Worm (Caenorhabditis elegans) whole organism, L2 larva: Measurements from ENCODE around the gene cyp-32B1.
A peak's percentile ranks its signal among the peaks of the same experiment; 100 is the strongest.

ENCODE experiments used
- C34F6.9 ChIP-seq: fragments of 150-350 bp; optimal IDR thresholded peaks from 2 replicates; lab custom pipeline; 2014; ENCODE audit warnings: missing biosample characterization, missing genetic modification characterization
- F13H6.1 ChIP-seq: sonication (generic microtip); optimal IDR thresholded peaks from 2 replicates; lab custom pipeline; 2016; ENCODE audit warnings: missing genetic modification characterization, missing compliant biosample characterization
- Y55F3AM.14 ChIP-seq: fragments of 200-800 bp; sonication (Bioruptor generic); optimal IDR thresholded peaks from 2 replicates; lab custom pipeline; 2018; ENCODE audit warnings: mild to moderate bottlenecking, missing genetic modification characterization, missing compliant biosample characterization
- alr-1 ChIP-seq: fragments of 150-350 bp; optimal IDR thresholded peaks from 2 replicates; lab custom pipeline; 2014; ENCODE audit warnings: missing biosample characterization, missing genetic modification characterization
- ama-1 ChIP-seq: fragments of 150-350 bp; optimal IDR thresholded peaks from 2 replicates; lab custom pipeline; 2018; ENCODE audit warnings: inconsistent platforms
- blmp-1 ChIP-seq: sonication (generic microtip); optimal IDR thresholded peaks from 2 replicates; lab custom pipeline; 2017; ENCODE audit warnings: missing genetic modification characterization, mild to moderate bottlenecking, missing compliant biosample characterization, antibody characterized with exemption, moderate library complexity; ENCODE audit not compliant: insufficient read depth
- ceh-16 ChIP-seq: fragments of 150-350 bp; optimal IDR thresholded peaks from 2 replicates; lab custom pipeline; 2014; ENCODE audit warnings: missing biosample characterization, missing genetic modification characterization
- ceh-82 ChIP-seq: fragments of 150-350 bp; optimal IDR thresholded peaks from 2 replicates; lab custom pipeline; 2014; ENCODE audit warnings: missing biosample characterization, missing genetic modification characterization
- crh-2 ChIP-seq: sonication (generic microtip); optimal IDR thresholded peaks from 2 replicates; lab custom pipeline; 2017; ENCODE audit warnings: missing biosample characterization, missing genetic modification characterization
- dmd-4 ChIP-seq: sonication (generic microtip); optimal IDR thresholded peaks from 2 replicates; lab custom pipeline; 2017; ENCODE audit warnings: missing biosample characterization, missing genetic modification characterization
- egl-27 ChIP-seq: sonication (generic microtip); optimal IDR thresholded peaks from 3 replicates; lab custom pipeline; 2017; ENCODE audit warnings: missing biosample characterization, missing genetic modification reagents, missing genetic modification characterization
- elt-1 ChIP-seq: fragments of 150-350 bp; optimal IDR thresholded peaks from 2 replicates; lab custom pipeline; 2014; ENCODE audit warnings: missing biosample characterization, missing genetic modification characterization
- elt-3 ChIP-seq: sonication (generic microtip); optimal IDR thresholded peaks from 2 replicates; lab custom pipeline; 2017; ENCODE audit warnings: missing biosample characterization, missing genetic modification characterization
- fos-1 ChIP-seq: fragments of 150-350 bp; optimal IDR thresholded peaks from 2 replicates; lab custom pipeline; 2014; ENCODE audit warnings: missing biosample characterization, missing genetic modification characterization
- gmeb-1 ChIP-seq: fragments of 150-350 bp; optimal IDR thresholded peaks from 2 replicates; lab custom pipeline; 2014; ENCODE audit warnings: missing biosample characterization, missing genetic modification characterization
- lin-11 ChIP-seq: fragments of 150-350 bp; sonication (generic microtip); optimal IDR thresholded peaks from 2 replicates; lab custom pipeline; 2014; ENCODE audit warnings: missing biosample characterization, missing genetic modification characterization, inconsistent platforms, mixed read lengths
- lin-39 ChIP-seq: fragments of 150-350 bp; optimal IDR thresholded peaks from 2 replicates; lab custom pipeline; 2014; ENCODE audit warnings: missing biosample characterization, missing genetic modification reagents, missing genetic modification characterization
- lsy-2 ChIP-seq, 2 experiments: fragments of 150-350 bp in 1 of 2; sonication (generic microtip) in 1 of 2; optimal IDR thresholded peaks; 2 replicates each; lab custom pipeline; 2014 to 2017; ENCODE audit warnings: missing biosample characterization in 2 of 2, missing genetic modification characterization in 2 of 2
- mab-5 ChIP-seq: fragments of 150-350 bp; optimal IDR thresholded peaks from 2 replicates; lab custom pipeline; 2014; ENCODE audit warnings: missing biosample characterization, missing genetic modification characterization
- mdl-1 ChIP-seq, 2 experiments: fragments of 150-350 bp in 1 of 2; sonication (generic microtip) in 1 of 2; optimal IDR thresholded peaks; 2 replicates each; lab custom pipeline; 2017; ENCODE audit warnings: missing biosample characterization in 2 of 2, missing genetic modification characterization in 2 of 2
- nhr-10 ChIP-seq: sonication (generic microtip); optimal IDR thresholded peaks from 2 replicates; lab custom pipeline; 2017; ENCODE audit warnings: missing biosample characterization, missing genetic modification characterization
- nhr-11 ChIP-seq: fragments of 150-350 bp; optimal IDR thresholded peaks from 2 replicates; lab custom pipeline; 2014; ENCODE audit warnings: missing biosample characterization, missing genetic modification characterization
- nhr-12 ChIP-seq: fragments of 150-350 bp; optimal IDR thresholded peaks from 2 replicates; lab custom pipeline; 2014; ENCODE audit warnings: missing biosample characterization, missing genetic modification characterization
- nhr-129 ChIP-seq: fragments of 150-350 bp; optimal IDR thresholded peaks from 2 replicates; lab custom pipeline; 2014; ENCODE audit warnings: missing biosample characterization, missing genetic modification characterization
- nhr-21 ChIP-seq: fragments of 150-350 bp; optimal IDR thresholded peaks from 2 replicates; lab custom pipeline; 2014; ENCODE audit warnings: missing biosample characterization, missing genetic modification characterization
- nhr-23 ChIP-seq: fragments of 150-350 bp; optimal IDR thresholded peaks from 2 replicates; lab custom pipeline; 2014; ENCODE audit warnings: missing biosample characterization, missing genetic modification reagents, missing genetic modification characterization
- nhr-25 ChIP-seq: fragments of 150-350 bp; sonication (generic microtip); optimal IDR thresholded peaks from 3 replicates; lab custom pipeline; 2014; ENCODE audit warnings: missing biosample characterization, missing genetic modification characterization
- nhr-6 ChIP-seq: fragments of 150-350 bp; optimal IDR thresholded peaks from 2 replicates; lab custom pipeline; 2014; ENCODE audit warnings: missing biosample characterization, missing genetic modification characterization
- nhr-77 ChIP-seq: fragments of 150-350 bp; optimal IDR thresholded peaks from 2 replicates; lab custom pipeline; 2014; ENCODE audit warnings: missing biosample characterization, missing genetic modification characterization
- peb-1 ChIP-seq: fragments of 150-350 bp; optimal IDR thresholded peaks from 2 replicates; lab custom pipeline; 2014; ENCODE audit warnings: missing biosample characterization, missing genetic modification characterization
- sem-4 ChIP-seq: fragments of 150-350 bp; optimal IDR thresholded peaks from 2 replicates; lab custom pipeline; 2014; ENCODE audit warnings: missing biosample characterization, missing genetic modification reagents, missing genetic modification characterization
- skn-1 ChIP-seq: sonication (generic microtip); optimal IDR thresholded peaks from 2 replicates; lab custom pipeline; 2017; ENCODE audit warnings: missing biosample characterization, missing genetic modification characterization
- sma-3 ChIP-seq: sonication (generic microtip); optimal IDR thresholded peaks from 2 replicates; lab custom pipeline; 2016; ENCODE audit warnings: missing genetic modification reagents, missing genetic modification characterization, missing compliant biosample characterization
- sma-9 ChIP-seq, 2 experiments: fragments of 150-350 bp in 1 of 2; sonication (generic microtip) in 1 of 2; optimal IDR thresholded peaks; 2 replicates each; lab custom pipeline; 2014 to 2016; ENCODE audit warnings: missing genetic modification characterization in 2 of 2, mild to moderate bottlenecking in 1 of 2, missing biosample characterization in 1 of 2, missing compliant biosample characterization in 1 of 2, missing genetic modification reagents in 1 of 2, moderate library complexity in 1 of 2
- snpc-4 ChIP-seq: fragments of 150-350 bp; optimal IDR thresholded peaks from 2 replicates; lab custom pipeline; 2014; ENCODE audit warnings: missing biosample characterization, missing genetic modification characterization
- unc-39 ChIP-seq: fragments of 150-350 bp; optimal IDR thresholded peaks from 2 replicates; lab custom pipeline; 2014; ENCODE audit warnings: missing biosample characterization, missing genetic modification characterization
- unc-55 ChIP-seq: fragments of 150-350 bp; sonication (generic microtip); optimal IDR thresholded peaks from 3 replicates; lab custom pipeline; 2014; ENCODE audit warnings: missing biosample characterization, missing genetic modification reagents, missing genetic modification characterization
- unc-62 ChIP-seq: fragments of 150-350 bp; optimal IDR thresholded peaks from 2 replicates; lab custom pipeline; 2014; ENCODE audit warnings: missing biosample characterization, missing genetic modification reagents, missing genetic modification characterization
- zag-1 ChIP-seq: fragments of 150-350 bp; optimal IDR thresholded peaks from 2 replicates; lab custom pipeline; 2014; ENCODE audit warnings: missing biosample characterization, missing genetic modification characterization
- ztf-1 ChIP-seq: fragments of 200-800 bp; sonication (Bioruptor generic); conservative IDR thresholded peaks from 2 replicates; pipeline ENCODE4 v1.3.6; 2022; ENCODE audit warnings: missing genetic modification characterization, missing compliant biosample characterization
- ztf-11 ChIP-seq: sonication (generic microtip); optimal IDR thresholded peaks from 2 replicates; lab custom pipeline; 2017; ENCODE audit warnings: missing biosample characterization, missing genetic modification characterization
- ztf-4 ChIP-seq: fragments of 150-350 bp; optimal IDR thresholded peaks from 2 replicates; lab custom pipeline; 2014; ENCODE audit warnings: missing biosample characterization, missing genetic modification characterization

cyp-32B1 gene

ce11 chrV:2211936-2212335 is 10.7 kb upstream of the cyp-32B1 start, which contains the start of gene nhr-133:
Gene nhr-133, minus strand, starts transcription at chrV:2212118.
- TF ChIP-seq lin-11 (tag; lab: Kevin White, UChicago) (no peak), Y55F3AM.14 (GFP tag; lab: Kevin White, UChicago) (no peak), unc-62 (GFP tag; lab: Kevin White, UChicago) (no peak), fos-1 (peak; percentile 23), mdl-1 (tag; optimal IDR thresholded peaks at IDR 0.05; lab: Kevin White, UChicago) (no peak), snpc-4 (no peak), sma-9 (GFP tag; optimal IDR thresholded peaks at IDR 0.05; lab: Kevin White, UChicago) (peak; percentile 73), sma-9 (tag; optimal IDR thresholded peaks at IDR 0.05; lab: Kevin White, UChicago) (no peak), gmeb-1 (tag; lab: Kevin White, UChicago) (no peak), nhr-129 (tag; lab: Kevin White, UChicago) (peak; percentile 7), nhr-11 (no peak), skn-1 (no peak), lin-39 (no peak), ztf-11 (tag; lab: Kevin White, UChicago) (no peak), elt-3 (tag; lab: Kevin White, UChicago) (no peak), ceh-16 (tag; lab: Kevin White, UChicago) (no peak), elt-1 (tag; lab: Kevin White, UChicago) (no peak), blmp-1 (tag; lab: Kevin White, UChicago) (no peak), ama-1 (lab: Kevin White, UChicago) (no peak), alr-1 (tag; lab: Kevin White, UChicago) (no peak), nhr-12 (tag; lab: Kevin White, UChicago) (no peak), mab-5 (tag; lab: Kevin White, UChicago) (no peak), ztf-4 (tag; lab: Kevin White, UChicago) (no peak), nhr-25 (tag; lab: Kevin White, UChicago) (no peak), peb-1 (tag; lab: Kevin White, UChicago) (no peak), sem-4 (no peak), zag-1 (tag; lab: Kevin White, UChicago) (no peak), nhr-77 (tag; lab: Kevin White, UChicago) (no peak), ztf-1 (GFP tag; lab: Robert Waterston, UW) (no peak), C34F6.9 (no peak), F13H6.1 (peak; percentile 3), unc-55 (GFP tag; lab: Kevin White, UChicago) (no peak), nhr-6 (tag; lab: Kevin White, UChicago) (no peak), lsy-2 (tag; optimal IDR thresholded peaks at IDR 0.05; lab: Kevin White, UChicago) (no peak), egl-27 (tag; lab: Kevin White, UChicago) (no peak), nhr-23 (tag; lab: Kevin White, UChicago) (no peak), unc-39 (no peak), sma-3 (no peak), crh-2 (peak; percentile 38)

DNA sequence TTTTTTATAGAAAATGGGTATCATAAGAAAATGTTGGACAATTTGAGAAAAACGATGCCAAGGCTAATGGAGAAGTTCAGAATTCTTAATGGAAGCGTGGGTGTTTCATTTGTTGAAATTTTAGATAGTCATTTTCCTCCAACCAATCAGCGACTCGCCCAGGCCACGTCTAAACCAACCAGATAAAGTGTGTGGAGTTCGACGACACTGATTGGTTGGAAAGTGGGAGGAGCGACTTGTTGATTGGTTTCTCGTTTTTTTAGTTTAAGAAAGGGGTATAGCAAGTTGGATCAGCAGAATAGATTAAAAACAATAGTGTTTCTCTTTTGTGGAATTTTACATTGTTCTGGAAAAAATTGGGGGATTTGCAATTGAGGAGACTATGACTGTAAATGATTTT is 6.3 kb upstream of the cyp-32B1 start:
- TF ChIP-seq nhr-25 (tag; lab: Kevin White, UChicago), result no peak
- TF ChIP-seq fos-1, result no peak
- no peak for TF ChIP-seq ceh-16 (tag; lab: Kevin White, UChicago)
- TF ChIP-seq nhr-10, result no peak
- no peak for TF ChIP-seq nhr-11
- no peak for TF ChIP-seq ceh-82 (tag; lab: Kevin White, UChicago)
- TF ChIP-seq unc-55 (GFP tag; lab: Kevin White, UChicago), result no peak
- no peak for TF ChIP-seq lin-39
- TF ChIP-seq nhr-12 (tag; lab: Kevin White, UChicago), result no peak
- no peak for TF ChIP-seq alr-1 (tag; lab: Kevin White, UChicago)
- no peak for TF ChIP-seq sma-3
- TF ChIP-seq ztf-11 (tag; lab: Kevin White, UChicago), result no peak
- TF ChIP-seq dmd-4 (tag; lab: Kevin White, UChicago), result no peak
- no peak for TF ChIP-seq nhr-21
- TF ChIP-seq lsy-2 (tag; optimal IDR thresholded peaks at IDR 0.05; lab: Kevin White, UChicago), result no peak
- no peak for TF ChIP-seq sma-9 (GFP tag; optimal IDR thresholded peaks at IDR 0.05; lab: Kevin White, UChicago)
- no peak for TF ChIP-seq sma-9 (tag; optimal IDR thresholded peaks at IDR 0.05; lab: Kevin White, UChicago)
